Worm (Caenorhabditis elegans) whole organism, late embryonic: Measurements from ENCODE around the gene sra-26.

Experiments
- C38D4.7 ChIP-seq: fragments of 200-800 bp; sonication (Bioruptor generic); optimal IDR thresholded peaks from 2 replicates; lab custom pipeline; 2018; ENCODE audit warnings: mild to moderate bottlenecking, missing genetic modification characterization, moderate library complexity, missing compliant biosample characterization
- F13H6.1 ChIP-seq: sonication (generic microtip); optimal IDR thresholded peaks from 2 replicates; lab custom pipeline; 2016; ENCODE audit warnings: missing genetic modification characterization, missing compliant biosample characterization
- T23F11.4 ChIP-seq: fragments of 200-800 bp; sonication (Bioruptor generic); optimal IDR thresholded peaks from 2 replicates; lab custom pipeline; 2018; ENCODE audit warnings: mild to moderate bottlenecking, missing genetic modification characterization, missing compliant biosample characterization
- Y22D7AL.16 ChIP-seq: sonication (generic microtip); optimal IDR thresholded peaks from 2 replicates; lab custom pipeline; 2016; ENCODE audit warnings: missing genetic modification characterization, missing compliant biosample characterization
- ama-1 ChIP-seq: fragments of 150-350 bp; optimal IDR thresholded peaks from 2 replicates; lab custom pipeline; 2014
- ceh-14 ChIP-seq: sonication (generic microtip); optimal IDR thresholded peaks from 2 replicates; lab custom pipeline; 2016; ENCODE audit warnings: missing genotype, missing genetic modification characterization, missing compliant biosample characterization
- ceh-18 ChIP-seq: sonication (generic microtip); optimal IDR thresholded peaks from 2 replicates; lab custom pipeline; 2016; ENCODE audit warnings: missing genetic modification characterization, missing compliant biosample characterization
- ceh-19 ChIP-seq: fragments of 200-800 bp; sonication (Bioruptor generic); optimal IDR thresholded peaks from 2 replicates; lab custom pipeline; 2018; ENCODE audit warnings: mild to moderate bottlenecking, missing genetic modification characterization, missing compliant biosample characterization
- ceh-24 ChIP-seq: sonication (generic microtip); optimal IDR thresholded peaks from 2 replicates; lab custom pipeline; 2016; ENCODE audit warnings: mild to moderate bottlenecking, missing genetic modification characterization, missing compliant biosample characterization
- ceh-30 ChIP-seq: fragments of 150-350 bp; optimal IDR thresholded peaks from 2 replicates; lab custom pipeline; 2014; ENCODE audit warnings: missing biosample characterization, missing genetic modification characterization
- ceh-34 ChIP-seq: sonication (generic microtip); optimal IDR thresholded peaks from 2 replicates; lab custom pipeline; 2016; ENCODE audit warnings: mild to moderate bottlenecking, missing genetic modification characterization, missing compliant biosample characterization
- ceh-6 ChIP-seq: fragments of 200-800 bp; sonication (Bioruptor generic); optimal IDR thresholded peaks from 2 replicates; lab custom pipeline; 2018; ENCODE audit warnings: mild to moderate bottlenecking, missing genetic modification characterization, missing compliant biosample characterization
- ceh-9 ChIP-seq: sonication (generic microtip); optimal IDR thresholded peaks from 2 replicates; lab custom pipeline; 2016; ENCODE audit warnings: mild to moderate bottlenecking, missing genetic modification characterization, inconsistent platforms, missing compliant biosample characterization
- dmd-4 ChIP-seq: sonication (generic microtip); optimal IDR thresholded peaks from 2 replicates; lab custom pipeline; 2016; ENCODE audit warnings: borderline replicate concordance, missing genetic modification characterization, missing compliant biosample characterization
- dve-1 ChIP-seq: sonication (generic microtip); optimal IDR thresholded peaks from 2 replicates; lab custom pipeline; 2017; ENCODE audit warnings: antibody characterized with exemption, mild to moderate bottlenecking, missing genetic modification characterization, missing compliant biosample characterization
- elt-4 ChIP-seq: sonication (generic microtip); optimal IDR thresholded peaks from 2 replicates; lab custom pipeline; 2016; ENCODE audit warnings: missing genetic modification characterization, missing compliant biosample characterization
- ets-4 ChIP-seq: sonication (generic microtip); optimal IDR thresholded peaks from 2 replicates; lab custom pipeline; 2016; ENCODE audit warnings: missing genetic modification characterization, missing compliant biosample characterization
- fax-1 ChIP-seq: sonication (generic microtip); optimal IDR thresholded peaks from 2 replicates; lab custom pipeline; 2016; ENCODE audit warnings: missing genotype, missing genetic modification characterization, missing compliant biosample characterization
- fkh-6 ChIP-seq: sonication (generic microtip); optimal IDR thresholded peaks from 2 replicates; lab custom pipeline; 2016; ENCODE audit warnings: missing genetic modification characterization, missing compliant biosample characterization
- hlh-13 ChIP-seq: fragments of 200-800 bp; sonication (Bioruptor generic); optimal IDR thresholded peaks from 2 replicates; lab custom pipeline; 2018; ENCODE audit warnings: mild to moderate bottlenecking, missing genetic modification characterization, missing compliant biosample characterization
- hlh-30 ChIP-seq: sonication (generic microtip); optimal IDR thresholded peaks from 2 replicates; lab custom pipeline; 2017; ENCODE audit warnings: antibody characterized with exemption, missing genetic modification characterization, missing compliant biosample characterization; ENCODE audit not compliant: insufficient read depth
- hlh-6 ChIP-seq: sonication (generic microtip); optimal IDR thresholded peaks from 2 replicates; lab custom pipeline; 2016; ENCODE audit warnings: missing genotype, missing genetic modification characterization, missing compliant biosample characterization
- hlh-8 ChIP-seq: sonication (generic microtip); optimal IDR thresholded peaks from 2 replicates; lab custom pipeline; 2016; ENCODE audit warnings: missing genotype, missing genetic modification characterization, missing compliant biosample characterization
- madf-2 ChIP-seq: sonication (generic microtip); optimal IDR thresholded peaks from 2 replicates; lab custom pipeline; 2017; ENCODE audit warnings: missing genetic modification characterization, missing compliant biosample characterization
- mec-3 ChIP-seq: sonication (generic microtip); optimal IDR thresholded peaks from 2 replicates; lab custom pipeline; 2016; ENCODE audit warnings: borderline replicate concordance, missing genetic modification characterization, missing compliant biosample characterization
- npax-4 ChIP-seq: sonication (generic microtip); optimal IDR thresholded peaks from 2 replicates; lab custom pipeline; 2016; ENCODE audit warnings: missing genetic modification characterization, missing compliant biosample characterization
- odd-2 ChIP-seq: sonication (generic microtip); optimal IDR thresholded peaks from 2 replicates; lab custom pipeline; 2017; ENCODE audit warnings: antibody characterized with exemption, mild to moderate bottlenecking, missing genetic modification characterization, missing compliant biosample characterization
- pag-3 ChIP-seq: sonication (generic microtip); optimal IDR thresholded peaks from 2 replicates; lab custom pipeline; 2016; ENCODE audit warnings: missing compliant biosample characterization, missing genetic modification characterization, borderline replicate concordance
- pat-9 ChIP-seq: fragments of 200-800 bp; sonication (Bioruptor generic); optimal IDR thresholded peaks from 2 replicates; lab custom pipeline; 2018; ENCODE audit warnings: mild to moderate bottlenecking, missing genetic modification characterization, moderate library complexity, missing compliant biosample characterization
- pax-1 ChIP-seq: fragments of 150-350 bp; optimal IDR thresholded peaks from 2 replicates; lab custom pipeline; 2014; ENCODE audit warnings: missing biosample characterization, missing genetic modification characterization
- pha-2 ChIP-seq: sonication (generic microtip); optimal IDR thresholded peaks from 2 replicates; lab custom pipeline; 2017; ENCODE audit warnings: mild to moderate bottlenecking, missing genetic modification characterization, missing compliant biosample characterization
- pqm-1 ChIP-seq: sonication (generic microtip); optimal IDR thresholded peaks from 2 replicates; lab custom pipeline; 2016; ENCODE audit warnings: missing genetic modification characterization, missing compliant biosample characterization
- ref-2 ChIP-seq: sonication (generic microtip); optimal IDR thresholded peaks from 2 replicates; lab custom pipeline; 2016; ENCODE audit warnings: missing genetic modification characterization, missing compliant biosample characterization
- sdc-2 ChIP-seq: sonication (generic microtip); optimal IDR thresholded peaks from 2 replicates; lab custom pipeline; 2016; ENCODE audit warnings: missing genotype, missing genetic modification characterization, missing compliant biosample characterization
- sox-2 ChIP-seq: fragments of 200-800 bp; sonication (Bioruptor generic); IDR thresholded peaks from 2 replicates; pipeline ENCODE4 v1.3.6; 2022; ENCODE audit warnings: missing genetic modification reagents, missing genetic modification characterization, missing compliant biosample characterization
- syd-9 ChIP-seq: sonication (generic microtip); optimal IDR thresholded peaks from 2 replicates; lab custom pipeline; 2016; ENCODE audit warnings: mild to moderate bottlenecking, missing genetic modification characterization, moderate library complexity, missing compliant biosample characterization
- ttx-3 ChIP-seq: sonication (generic microtip); optimal IDR thresholded peaks from 2 replicates; lab custom pipeline; 2016; ENCODE audit warnings: missing genetic modification reagents, missing genetic modification characterization, missing compliant biosample characterization
- unc-55 ChIP-seq: sonication (generic microtip); optimal IDR thresholded peaks from 2 replicates; lab custom pipeline; 2017; ENCODE audit warnings: missing biosample characterization, missing genetic modification reagents, missing genetic modification characterization
- unc-86 ChIP-seq: sonication (generic microtip); optimal IDR thresholded peaks from 2 replicates; lab custom pipeline; 2016; ENCODE audit warnings: missing genetic modification characterization, missing compliant biosample characterization
- zip-5 ChIP-seq: sonication (generic microtip); optimal IDR thresholded peaks from 2 replicates; lab custom pipeline; 2016; ENCODE audit warnings: missing genetic modification characterization, missing compliant biosample characterization

Gene sra-26

DNA sequence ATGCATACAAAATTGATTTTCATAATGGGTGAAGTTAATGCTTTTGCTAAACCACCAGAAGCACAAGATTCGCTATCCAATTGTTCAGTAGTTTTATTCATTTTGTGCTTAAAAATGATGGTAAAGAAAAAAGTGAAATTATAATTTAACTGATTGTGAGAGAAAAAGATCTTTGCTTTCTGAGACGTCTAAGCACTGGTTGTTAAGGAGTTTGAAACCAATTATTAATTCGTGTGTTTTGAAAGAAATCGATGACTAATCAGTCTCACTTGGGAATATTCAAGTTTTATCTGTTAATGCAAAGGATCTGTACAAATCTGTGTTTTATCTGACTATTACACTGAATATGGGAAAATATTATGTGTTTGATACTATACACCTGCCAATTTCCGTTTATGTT, at the start of gene sra-26:
Gene sra-26 (minus strand): TSS at position 101 of the 400 bp plus-strand sequence.
- TF ChIP-seq ceh-30 (tag; lab: Kevin White, UChicago), result no peak
- TF ChIP-seq C38D4.7 (GFP tag; lab: Kevin White, UChicago), result no peak
- TF ChIP-seq ceh-24, result no peak
- no peak for TF ChIP-seq madf-2 (tag; lab: Kevin White, UChicago)
- no peak for TF ChIP-seq pat-9 (tag; lab: Kevin White, UChicago)
- no peak for TF ChIP-seq sox-2 (GFP tag; lab: Robert Waterston, UW)
- TF ChIP-seq hlh-8 (tag; lab: Kevin White, UChicago), result no peak
- TF ChIP-seq ceh-6, result no peak
- no peak for TF ChIP-seq ceh-14 (tag; lab: Kevin White, UChicago)
- TF ChIP-seq hlh-13, result no peak
- TF ChIP-seq ceh-19 (GFP tag; lab: Kevin White, UChicago), result no peak
- TF ChIP-seq mec-3 (tag; lab: Kevin White, UChicago), result no peak
- TF ChIP-seq syd-9 (tag; lab: Kevin White, UChicago), result no peak
- TF ChIP-seq npax-4 (tag; lab: Kevin White, UChicago), result no peak

ce11 chrII:6698784-6699183, 47.2 kb upstream of the sra-26 start, which contains the start of gene C18H9.1:
Gene C18H9.1, plus strand, starts transcription at chrII:6699084.
- TF ChIP-seq hlh-30 (tag; lab: Kevin White, UChicago) (no peak), pat-9 (tag; lab: Kevin White, UChicago) (no peak), dve-1 (no peak), zip-5 (tag; lab: Kevin White, UChicago) (no peak), dmd-4 (tag; lab: Kevin White, UChicago) (no peak), ttx-3 (tag; lab: Kevin White, UChicago) (no peak), pax-1 (no peak), pqm-1 (tag; lab: Kevin White, UChicago) (no peak), pag-3 (tag; lab: Kevin White, UChicago) (no peak), sox-2 (GFP tag; lab: Robert Waterston, UW) (no peak)

- TF ChIP-seq ceh-34 (tag; lab: Kevin White, UChicago) (no peak), unc-86 (tag; lab: Kevin White, UChicago) (no peak), sdc-2 (tag; lab: Kevin White, UChicago) (no peak), ceh-19 (GFP tag; lab: Kevin White, UChicago) (no peak), sox-2 (GFP tag; lab: Robert Waterston, UW) (no peak), hlh-6 (no peak), F13H6.1 (tag; lab: Kevin White, UChicago) (no peak), fax-1 (tag; lab: Kevin White, UChicago) (no peak), ceh-18 (tag; lab: Kevin White, UChicago) (no peak), ceh-6 (no peak), mec-3 (tag; lab: Kevin White, UChicago) (no peak), hlh-30 (tag; lab: Kevin White, UChicago) (no peak), ref-2 (tag; lab: Kevin White, UChicago) (no peak)
Observed at ce11 chrII:6695388-6695787, 43.8 kb upstream of the sra-26 start, which contains the start of gene C18H9.5. Gene C18H9.5, minus strand, starts transcription at chrII:6695566.

- TF ChIP-seq T23F11.4, result no peak
- TF ChIP-seq fax-1 (tag; lab: Kevin White, UChicago), result no peak
- no peak for TF ChIP-seq ama-1 (lab: Kevin White, UChicago)
- no peak for TF ChIP-seq unc-55 (GFP tag; lab: Kevin White, UChicago)
- no peak for TF ChIP-seq madf-2 (tag; lab: Kevin White, UChicago)
- TF ChIP-seq fkh-6 (tag; lab: Kevin White, UChicago), result no peak
- no peak for TF ChIP-seq ceh-9 (tag; lab: Kevin White, UChicago)
- TF ChIP-seq ceh-14 (tag; lab: Kevin White, UChicago), result no peak
- no peak for TF ChIP-seq syd-9 (tag; lab: Kevin White, UChicago)
- TF ChIP-seq hlh-6, result no peak
- no peak for TF ChIP-seq pat-9 (tag; lab: Kevin White, UChicago)
- TF ChIP-seq pha-2 (tag; lab: Kevin White, UChicago), result no peak
- no peak for TF ChIP-seq elt-4 (tag; lab: Kevin White, UChicago)
- no peak for TF ChIP-seq ceh-24
- TF ChIP-seq odd-2, result no peak
- TF ChIP-seq sox-2 (GFP tag; lab: Robert Waterston, UW), result no peak
- TF ChIP-seq unc-86 (tag; lab: Kevin White, UChicago), result no peak
- TF ChIP-seq Y22D7AL.16 (tag; lab: Kevin White, UChicago), result no peak
- TF ChIP-seq ets-4 (tag; lab: Kevin White, UChicago), result no peak
Observed at ce11 chrII:6689088-6689487, 37.5 kb upstream of the sra-26 start.
